Fruit fly (Drosophila melanogaster): ENCODE results near the gene CG12523.

Gene CG12523

DNA sequence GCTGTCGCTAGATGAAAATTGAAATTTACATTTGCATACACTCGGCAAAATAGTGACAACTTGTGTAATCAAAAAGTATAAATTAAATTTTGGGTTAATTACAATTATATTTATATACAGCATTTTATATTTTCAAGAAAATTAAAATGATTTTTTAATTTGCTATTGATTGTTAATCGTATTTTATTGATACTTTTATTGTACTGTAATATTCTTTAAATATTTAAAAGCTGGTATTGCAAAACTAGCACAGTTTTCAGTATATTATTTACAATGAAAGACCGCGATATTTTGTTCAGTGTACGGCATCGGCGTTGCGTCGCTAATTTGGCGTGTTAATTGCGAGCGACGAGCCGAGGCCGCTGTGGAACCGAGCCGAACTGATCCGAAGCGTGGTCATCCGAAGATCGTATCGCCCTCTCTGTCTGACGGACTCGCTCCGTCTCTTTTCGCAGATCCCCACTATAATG is 48.4 kb upstream of the CG12523 start (continued):
- TF ChIP-seq CG34422 (GFP tag; IDR thresholded peaks at IDR 0.05), result peak; percentile 93
- peak; percentile 98 for TF ChIP-seq Ssrp (tag; optimal IDR thresholded peaks at IDR 0.05)
- TF ChIP-seq CG10959 (GFP tag; IDR thresholded peaks at IDR 0.05), result peak; percentile 49; the same call in 1 of the 2 replicates
- TF ChIP-seq disco-r (GFP tag; optimal IDR thresholded peaks at IDR 0.05), result no peak
- peak; percentile 68 for TF ChIP-seq maf-S (GFP tag; optimal IDR thresholded peaks at IDR 0.05)
- TF ChIP-seq nerfin-1 (tag; optimal IDR thresholded peaks at IDR 0.05), result peak; percentile 94
- peak in 1 of 3 experiments; percentile 40 for TF ChIP-seq Stat92E (GFP tag; optimal IDR thresholded peaks at IDR 0.05)
- TF ChIP-seq D19A (tag; optimal IDR thresholded peaks at IDR 0.05), result peak; percentile 93
- no peak for TF ChIP-seq Scr (GFP tag; IDR thresholded peaks at IDR 0.05; ENCODE audit: partially characterized antibody)
- TF ChIP-seq CG16863 (GFP tag; optimal IDR thresholded peaks at IDR 0.05), result peak; percentile 52
- peak; percentile 94 for TF ChIP-seq CG14014 (GFP tag; IDR thresholded peaks at IDR 0.05)
- peak; percentile 59 for TF ChIP-seq CG33557 (GFP tag; optimal IDR thresholded peaks at IDR 0.05)
- peak; percentile 90 for TF ChIP-seq Mrtf (GFP tag; IDR thresholded peaks at IDR 0.05)
- TF ChIP-seq CG2889 (GFP tag; IDR thresholded peaks at IDR 0.05), result peak; percentile 94
- TF ChIP-seq H15 (GFP tag; IDR thresholded peaks at IDR 0.05), result peak; percentile 90
- TF ChIP-seq CG4360 (GFP tag; IDR thresholded peaks at IDR 0.05), result peak; percentile 56
- TF ChIP-seq aop (GFP tag; IDR thresholded peaks at IDR 0.05), result no peak
- peak; percentile 91 for TF ChIP-seq CG31224 (GFP tag; IDR thresholded peaks at IDR 0.05)
- peak; percentile 63; the same call in 1 of the 2 replicates for TF ChIP-seq Rx (GFP tag; IDR thresholded peaks at IDR 0.05)
- peak; percentile 96 for TF ChIP-seq CG6854 (GFP tag; optimal IDR thresholded peaks at IDR 0.05)
- TF ChIP-seq CG9817 (tag; optimal IDR thresholded peaks at IDR 0.05), result peak; percentile 96
- TF ChIP-seq CG3407 (GFP tag; optimal IDR thresholded peaks at IDR 0.05), result peak; percentile 91
- peak; percentile 99 for TF ChIP-seq Sox102F (GFP tag; optimal IDR thresholded peaks at IDR 0.05)
- peak; percentile 86 for TF ChIP-seq trem (tag; optimal IDR thresholded peaks at IDR 0.05)
- peak; percentile 29 for TF ChIP-seq ash1 (GFP tag; optimal IDR thresholded peaks at IDR 0.05)
- peak; percentile 93 for TF ChIP-seq CG17612 (GFP tag; IDR thresholded peaks at IDR 0.05)
- TF ChIP-seq gsb-n (tag; optimal IDR thresholded peaks at IDR 0.05), result peak; percentile 94
- TF ChIP-seq Sry-δ (GFP tag; optimal IDR thresholded peaks at IDR 0.05), result peak; percentile 14
- TF ChIP-seq lmd (GFP tag; IDR thresholded peaks at IDR 0.05), result peak; percentile 98
- TF ChIP-seq so (GFP tag; IDR thresholded peaks at IDR 0.05), result peak; percentile 94
- TF ChIP-seq MBD-R2 (GFP tag; IDR thresholded peaks at IDR 0.05), result peak; percentile 84
- TF ChIP-seq seq (GFP tag; IDR thresholded peaks at IDR 0.05), result peak; percentile 95
- peak; percentile 54 for TF ChIP-seq pnt (GFP tag; optimal IDR thresholded peaks at IDR 0.05)
- peak; percentile 85 for TF ChIP-seq CG18011 (GFP tag; optimal IDR thresholded peaks at IDR 0.05)
- peak; percentile 45 for TF ChIP-seq CG31365 (tag; optimal IDR thresholded peaks at IDR 0.05)
- peak; percentile 54 for TF ChIP-seq nom (GFP tag; optimal IDR thresholded peaks at IDR 0.05)
- TF ChIP-seq zen2 (GFP tag; IDR thresholded peaks at IDR 0.05; ENCODE audit: partially characterized antibody), result no peak
- TF ChIP-seq CG17328 (GFP tag; IDR thresholded peaks at IDR 0.05), result peak; percentile 86
- TF ChIP-seq CG9215 (GFP tag; IDR thresholded peaks at IDR 0.05), result peak; percentile 96
- TF ChIP-seq Aef1 (GFP tag; IDR thresholded peaks at IDR 0.05), result peak; percentile 92
- no peak for TF ChIP-seq sima (GFP tag; optimal IDR thresholded peaks at IDR 0.05)
- peak; percentile 98 for TF ChIP-seq Abd-B (GFP tag; optimal IDR thresholded peaks at IDR 0.05)
- peak; percentile 72 for TF ChIP-seq CG4617 (GFP tag; optimal IDR thresholded peaks at IDR 0.05; ENCODE audit: borderline replicate concordance)
- peak; percentile 90 for TF ChIP-seq sqz (GFP tag; optimal IDR thresholded peaks at IDR 0.05)
- no peak for TF ChIP-seq sr (GFP tag; IDR thresholded peaks at IDR 0.05)
- TF ChIP-seq Lim3 (GFP tag; IDR thresholded peaks at IDR 0.05), result peak; percentile 75
- TF ChIP-seq odd (GFP tag; optimal IDR thresholded peaks at IDR 0.05), result peak; percentile 96
- peak; percentile 72 for TF ChIP-seq dimm (GFP tag; IDR thresholded peaks at IDR 0.05)
- peak; percentile 96 for TF ChIP-seq CG12942 (GFP tag; optimal IDR thresholded peaks at IDR 0.05)
- peak; percentile 92 for TF ChIP-seq kah (GFP tag; optimal IDR thresholded peaks at IDR 0.05)
- peak; percentile 58; the same call in 1 of the 2 replicates for TF ChIP-seq Doc2 (GFP tag; IDR thresholded peaks at IDR 0.05)
